Worm (Caenorhabditis elegans): ENCODE measurements around the gene ZC239.20.
"Not testable (repeated sequence)": the region's sequence is repeated elsewhere in the genome, so short reads cannot be mapped to it uniquely, and the experiment has no call there.

Gene ZC239.20

ce11 chrII:3185848-3186247 lies 20.5 kb downstream of the ZC239.20 start:
- TF ChIP-seq atf-7 (tag; optimal IDR thresholded peaks at IDR 0.05), result no peak
- TF ChIP-seq zfh-2 (GFP tag; conservative IDR thresholded peaks at IDR 0.05), result peak; percentile 67
- TF ChIP-seq ztf-18 (tag; optimal IDR thresholded peaks at IDR 0.05), result no peak
- TF ChIP-seq F57C9.4 (tag; optimal IDR thresholded peaks at IDR 0.05), result no peak
- no peak for TF ChIP-seq F37B4.10 (GFP tag; IDR thresholded peaks at IDR 0.05)

- not testable (repeated sequence) for TF ChIP-seq lsl-1 (GFP tag; optimal IDR thresholded peaks at IDR 0.05); madf-10 (tag; optimal IDR thresholded peaks at IDR 0.05); Y79H2A.3 (GFP tag; conservative IDR thresholded peaks at IDR 0.05)
These were observed 21.5 kb downstream of the ZC239.20 start, which contains the start of gene sri-78 for ce11 chrII:3184858-3185257. TSS of gene sri-78 (plus strand) at chrII:3185158.

ce11 chrII:3183300-3183840 lies 23.0 kb downstream of the ZC239.20 start, which contains the start of the genes Y27F2A.6 and Y27F2A.8:
TSS of gene Y27F2A.6 (minus strand) at chrII:3183400.
TSS of gene Y27F2A.8 (plus strand) at chrII:3183790.
- not testable (repeated sequence) for TF ChIP-seq F52B5.7, nhr-179, repo-1 (tag; optimal IDR thresholded peaks at IDR 0.05)

- not testable (repeated sequence) for TF ChIP-seq tbx-9 (tag; optimal IDR thresholded peaks at IDR 0.05; ENCODE audit: borderline replicate concordance); ceh-91 (GFP tag; IDR thresholded peaks at IDR 0.05); bed-1 (GFP tag; IDR thresholded peaks at IDR 0.05)
These were observed 28.7 kb downstream of the ZC239.20 start, which contains the start of gene sri-40 for ce11 chrII:3177663-3178062. TSS of gene sri-40 (plus strand) at chrII:3177963.

ce11 chrII:3172176-3172575 lies 34.1 kb downstream of the ZC239.20 start, which contains the start of gene Y27F2A.10:
TSS of gene Y27F2A.10 (minus strand) at chrII:3172276.
- no peak for TF ChIP-seq sdz-38 (tag; optimal IDR thresholded peaks at IDR 0.05)
- no peak for TF ChIP-seq hrde-1 (tag; optimal IDR thresholded peaks at IDR 0.05; ENCODE audit: borderline replicate concordance)
- TF ChIP-seq nhr-27 (tag; optimal IDR thresholded peaks at IDR 0.05), result no peak
- no peak for TF ChIP-seq him-1 (tag; optimal IDR thresholded peaks at IDR 0.05)
- TF ChIP-seq hmg-20 (GFP tag; IDR thresholded peaks at IDR 0.05), result no peak
- no peak for TF ChIP-seq let-607 (tag; optimal IDR thresholded peaks at IDR 0.05)
- TF ChIP-seq somi-1 (GFP tag; optimal IDR thresholded peaks at IDR 0.05), result no peak
- TF ChIP-seq F23B12.7 (tag; optimal IDR thresholded peaks at IDR 0.05; ENCODE audit: insufficient read depth), result no peak
- no peak for TF ChIP-seq cebp-1 (GFP tag; IDR thresholded peaks at IDR 0.05)
- TF ChIP-seq cebp-1 (tag; optimal IDR thresholded peaks at IDR 0.05), result no peak
- TF ChIP-seq B0336.3 (GFP tag; IDR thresholded peaks at IDR 0.05), result no peak

- TF ChIP-seq dpff-1 (tag; optimal IDR thresholded peaks at IDR 0.05), result no peak
These were observed 36.2 kb downstream of the ZC239.20 start, which contains the start of gene fbxc-55 for ce11 chrII:3170089-3170488. TSS of gene fbxc-55 (minus strand) at chrII:3170189.

- no peak for TF ChIP-seq sdz-38 (tag; optimal IDR thresholded peaks at IDR 0.05)
- TF ChIP-seq nhr-90 (tag; optimal IDR thresholded peaks at IDR 0.05), result no peak
- TF ChIP-seq egrh-3 (GFP tag; IDR thresholded peaks at IDR 0.05), result no peak
- no peak for TF ChIP-seq aptf-3 (GFP tag; IDR thresholded peaks at IDR 0.05)
- no peak for TF ChIP-seq cebp-2 (GFP tag; IDR thresholded peaks at IDR 0.05)
- TF ChIP-seq mes-4 (tag; optimal IDR thresholded peaks at IDR 0.05), result no peak
These were observed 47.3 kb downstream of the ZC239.20 start, which contains the start of gene sri-34 for ce11 chrII:3158985-3159384. TSS of gene sri-34 (minus strand) at chrII:3159085.
